Worm (Caenorhabditis elegans) whole organism, L4 larva: ENCODE results near the gene Y73F8A.1159.

Experiments
- F49E8.2 ChIP-seq: sonication (generic microtip); optimal IDR thresholded peaks from 2 replicates; lab custom pipeline; 2016; ENCODE audit warnings: missing compliant biosample characterization, mild to moderate bottlenecking, missing genetic modification characterization, borderline replicate concordance
- R02D3.7 ChIP-seq: fragments of 150-350 bp; sonication (generic microtip); optimal IDR thresholded peaks from 3 replicates; lab custom pipeline; 2014; ENCODE audit warnings: missing biosample characterization, missing genetic modification characterization
- T20F7.1 ChIP-seq: fragments of 200-800 bp; sonication (Bioruptor generic); optimal IDR thresholded peaks from 2 replicates; lab custom pipeline; 2018; ENCODE audit warnings: mild to moderate bottlenecking, missing genetic modification characterization, missing compliant biosample characterization
- ama-1 ChIP-seq: fragments of 150-350 bp; optimal IDR thresholded peaks from 2 replicates; lab custom pipeline; 2014; ENCODE audit warnings: inconsistent platforms, mixed read lengths
- fkh-10 ChIP-seq: fragments of 150-350 bp; optimal IDR thresholded peaks from 2 replicates; lab custom pipeline; 2014; ENCODE audit warnings: missing biosample characterization, missing genetic modification reagents, missing genetic modification characterization
- hlh-11 ChIP-seq: fragments of 200-800 bp; sonication (Bioruptor generic); optimal IDR thresholded peaks from 2 replicates; lab custom pipeline; 2018; ENCODE audit warnings: mild to moderate bottlenecking, missing genetic modification characterization, missing compliant biosample characterization
- lsy-2 ChIP-seq, 2 experiments: fragments of 150-350 bp in 1 of 2; sonication (generic microtip) in 1 of 2; optimal IDR thresholded peaks; 2 replicates each; lab custom pipeline; 2014 to 2017; ENCODE audit warnings: missing biosample characterization in 2 of 2, missing genetic modification characterization in 2 of 2
- madf-5 ChIP-seq, 2 experiments: fragments of 200-800 bp; sonication (Bioruptor generic); IDR thresholded peaks; 2 replicates each; pipeline ENCODE4 v1.3.6; 2022; ENCODE audit warnings: missing compliant biosample characterization in 2 of 2, missing genetic modification characterization in 2 of 2
- rbr-2 ChIP-seq: sonication (generic microtip); optimal IDR thresholded peaks from 2 replicates; lab custom pipeline; 2016; ENCODE audit warnings: missing genotype, missing genetic modification characterization, missing compliant biosample characterization
- skn-1 ChIP-seq: fragments of 150-350 bp; optimal IDR thresholded peaks from 2 replicates; lab custom pipeline; 2014; ENCODE audit warnings: missing biosample characterization, missing genetic modification characterization
- ztf-11 ChIP-seq: fragments of 150-350 bp; optimal IDR thresholded peaks from 2 replicates; lab custom pipeline; 2014; ENCODE audit warnings: missing biosample characterization, missing genetic modification characterization

ce11 chrIV:15433805-15434204, 43.0 kb upstream of the Y73F8A.1159 start:
- TF ChIP-seq ztf-11 (tag; lab: Kevin White, UChicago), result no peak
- no peak for TF ChIP-seq R02D3.7 (tag; lab: Kevin White, UChicago)
- no peak for TF ChIP-seq lsy-2 (tag; optimal IDR thresholded peaks at IDR 0.05; lab: Kevin White, UChicago)
- no peak for TF ChIP-seq skn-1
- no peak for TF ChIP-seq ama-1 (lab: Kevin White, UChicago)
- TF ChIP-seq T20F7.1 (GFP tag; lab: Kevin White, UChicago), result no peak
- no peak for TF ChIP-seq fkh-10
- no peak for TF ChIP-seq madf-5 (GFP tag; IDR thresholded peaks at IDR 0.05; lab: Robert Waterston, UW)
- TF ChIP-seq rbr-2 (tag; lab: Kevin White, UChicago), result no peak
- TF ChIP-seq hlh-11, result no peak
- TF ChIP-seq F49E8.2 (tag; lab: Kevin White, UChicago), result no peak
